Worm (Caenorhabditis elegans) whole organism, young adult: ENCODE results near the gene R07B7.8.

Source experiments
- bed-1 ChIP-seq: fragments of 200-800 bp; sonication (Bioruptor generic); IDR thresholded peaks from 2 replicates; pipeline ENCODE4 v1.3.6; 2022; ENCODE audit warnings: missing genetic modification reagents, missing genetic modification characterization, missing compliant biosample characterization
- pha-4 ChIP-seq: fragments of 150-350 bp; sonication (generic microtip); optimal IDR thresholded peaks from 2 replicates; lab custom pipeline; 2014; ENCODE audit warnings: missing biosample characterization, missing genetic modification reagents, missing genetic modification characterization
- tbp1 ChIP-seq: fragments of 200-800 bp; sonication (Bioruptor generic); optimal IDR thresholded peaks from 2 replicates; lab custom pipeline; 2018; ENCODE audit warnings: mild to moderate bottlenecking, missing genetic modification characterization, missing compliant biosample characterization

ce11 chrV:12040823-12041606, 43.1 kb downstream of the R07B7.8 start, which contains the start of the genes kup-1 and F10C2.4:
- TF ChIP-seq bed-1 (GFP tag; lab: Robert Waterston, UW) (no peak), tbp1 (no peak), pha-4 (tag; lab: Kevin White, UChicago) (no peak)
